Worm (Caenorhabditis elegans) whole organism, young adult: Measurements from ENCODE around the gene sma-1.

Experiments used
- F10E7.11 ChIP-seq: sonication (generic microtip); optimal IDR thresholded peaks from 2 replicates; lab custom pipeline; 2017; ENCODE audit warnings: mild to moderate bottlenecking, missing genetic modification characterization, moderate library complexity, missing compliant biosample characterization
- F33H1.4 ChIP-seq: fragments of 200-800 bp; sonication (Bioruptor generic); IDR thresholded peaks from 2 replicates; pipeline ENCODE4 v1.3.6; 2022; ENCODE audit warnings: missing genetic modification reagents, missing genetic modification characterization, missing compliant biosample characterization
- T26A5.8 ChIP-seq: sonication (generic microtip); optimal IDR thresholded peaks from 2 replicates; lab custom pipeline; 2016; ENCODE audit warnings: missing genetic modification characterization, missing compliant biosample characterization
- Y56A3A.18 ChIP-seq: fragments of 200-800 bp; sonication (Bioruptor generic); IDR thresholded peaks from 2 replicates; pipeline ENCODE4 v1.3.6; 2022; ENCODE audit warnings: missing genetic modification reagents, missing genetic modification characterization, missing compliant biosample characterization
- ZK185.1 ChIP-seq: sonication (generic microtip); optimal IDR thresholded peaks from 2 replicates; lab custom pipeline; 2016; ENCODE audit warnings: mild to moderate bottlenecking, missing genetic modification characterization, missing compliant biosample characterization; ENCODE audit not compliant: poor library complexity, severe bottlenecking
- cebp-2 ChIP-seq: fragments of 200-800 bp; sonication (Bioruptor generic); IDR thresholded peaks from 2 replicates; pipeline ENCODE4 v1.3.6; 2022; ENCODE audit warnings: missing genetic modification characterization, missing compliant biosample characterization
- ets-4 ChIP-seq: fragments of 200-800 bp; sonication (Bioruptor generic); optimal IDR thresholded peaks from 2 replicates; lab custom pipeline; 2018; ENCODE audit warnings: mild to moderate bottlenecking, missing genetic modification characterization, missing compliant biosample characterization
- hmg-1.2 ChIP-seq: fragments of 200-800 bp; sonication (Bioruptor generic); IDR thresholded peaks from 2 replicates; pipeline ENCODE4 v1.3.6; 2022; ENCODE audit warnings: missing genetic modification reagents, missing genetic modification characterization, missing compliant biosample characterization
- pha-4 ChIP-seq: fragments of 150-350 bp; sonication (generic microtip); optimal IDR thresholded peaks from 2 replicates; lab custom pipeline; 2014; ENCODE audit warnings: missing biosample characterization, missing genetic modification reagents, missing genetic modification characterization
- sdz-38 ChIP-seq: sonication (generic microtip); optimal IDR thresholded peaks from 2 replicates; lab custom pipeline; 2016; ENCODE audit warnings: missing genotype, missing genetic modification characterization, missing compliant biosample characterization
- snpc-3.4 ChIP-seq: sonication (generic microtip); optimal IDR thresholded peaks from 2 replicates; lab custom pipeline; 2017; ENCODE audit warnings: missing genetic modification characterization, mild to moderate bottlenecking, missing compliant biosample characterization, antibody characterized with exemption, moderate library complexity, missing genotype, missing genetic modification reagents
- tbx-9 ChIP-seq: sonication (generic microtip); optimal IDR thresholded peaks from 2 replicates; lab custom pipeline; 2016; ENCODE audit warnings: borderline replicate concordance, missing genetic modification characterization, inconsistent platforms, missing compliant biosample characterization
- unc-130 ChIP-seq: sonication (generic microtip); optimal IDR thresholded peaks from 2 replicates; lab custom pipeline; 2016; ENCODE audit warnings: missing genetic modification reagents, missing genetic modification characterization, missing compliant biosample characterization
- unc-62 ChIP-seq: fragments of 150-350 bp; optimal IDR thresholded peaks from 2 replicates; lab custom pipeline; 2014; ENCODE audit warnings: missing biosample characterization, missing genetic modification reagents, missing genetic modification characterization

DNA sequence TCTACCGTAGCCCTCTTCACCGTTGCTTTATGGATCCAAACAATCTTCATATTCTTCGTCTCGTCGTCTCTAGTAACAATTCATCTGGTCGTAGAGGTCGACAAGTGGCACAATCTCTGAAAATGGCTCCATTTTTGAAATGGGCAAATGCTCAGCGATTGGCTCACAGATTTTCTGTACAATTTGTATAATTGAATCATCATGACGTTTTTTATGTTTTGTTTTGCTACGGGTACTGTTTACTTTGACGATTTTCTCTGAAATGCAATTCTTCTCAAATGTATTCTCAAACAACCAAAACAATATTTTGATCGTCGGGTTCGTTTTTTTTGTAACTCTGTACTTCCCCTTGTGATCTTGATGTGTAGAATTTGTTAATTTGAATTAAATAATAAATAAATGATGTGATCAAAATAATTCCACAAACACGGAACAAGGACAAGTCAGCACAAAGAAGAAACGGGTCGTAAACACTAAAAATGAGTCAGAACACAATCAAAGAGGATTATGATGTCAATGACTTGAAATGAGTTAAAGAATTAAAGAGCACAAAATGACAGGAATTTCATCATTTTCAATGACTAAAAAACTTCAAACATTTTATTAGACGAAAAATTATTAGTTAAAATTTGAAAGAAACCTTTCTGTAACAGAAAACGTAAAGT is 37.2 kb upstream of the sma-1 start:
- no peak for TF ChIP-seq cebp-2
- TF ChIP-seq sdz-38 (tag; lab: Kevin White, UChicago): no peak
- no peak for TF ChIP-seq ZK185.1 (tag; lab: Kevin White, UChicago)
- no peak for TF ChIP-seq Y56A3A.18 (GFP tag; lab: Robert Waterston, UW)
- TF ChIP-seq snpc-3.4 (tag; lab: Kevin White, UChicago): no peak
- TF ChIP-seq pha-4 (tag; lab: Kevin White, UChicago): no peak
- TF ChIP-seq F33H1.4 (GFP tag; lab: Robert Waterston, UW): no peak
- TF ChIP-seq hmg-1.2 (GFP tag; lab: Robert Waterston, UW): no peak
- TF ChIP-seq F10E7.11 (tag; lab: Kevin White, UChicago): no peak
- no peak for TF ChIP-seq tbx-9
- peak; percentile 44 for TF ChIP-seq unc-62
- no peak for TF ChIP-seq unc-130
- TF ChIP-seq T26A5.8: no peak
- TF ChIP-seq ets-4 (GFP tag; lab: Kevin White, UChicago): no peak
